Fruit fly (Drosophila melanogaster) whole organism, embryonic: ENCODE measurements around the gene Rpn11.
A peak's percentile ranks its signal among the peaks of the same experiment; 100 is the strongest.

Source experiments
- B-H2 ChIP-seq: fragments of 200-800 bp; sonication (Bioruptor generic); optimal IDR thresholded peaks from 2 replicates; lab custom pipeline; 2018; ENCODE audit warnings: missing biosample characterization, mild to moderate bottlenecking, missing genetic modification characterization
- C15 ChIP-seq: fragments of 200-800 bp; sonication (Bioruptor generic); IDR thresholded peaks from 3 replicates; pipeline ENCODE4 v1.3.6; 2022; ENCODE audit warnings: missing biosample characterization, missing genetic modification characterization
- CG11093 ChIP-seq: fragments of 200-800 bp; sonication (Bioruptor generic); IDR thresholded peaks from 3 replicates; pipeline ENCODE4 v1.3.6; 2022; ENCODE audit warnings: missing biosample characterization, missing genetic modification characterization
- CG12219 ChIP-seq: fragments of 200-800 bp; sonication (Bioruptor generic); optimal IDR thresholded peaks from 3 replicates; lab custom pipeline; 2018; ENCODE audit warnings: missing biosample characterization, mild to moderate bottlenecking, missing genetic modification characterization
- CG12299 ChIP-seq: fragments of 200-800 bp; sonication (Bioruptor generic); optimal IDR thresholded peaks from 2 replicates; lab custom pipeline; 2018; ENCODE audit warnings: missing biosample characterization, mild to moderate bottlenecking, missing genetic modification characterization
- CG13624 ChIP-seq: fragments of 200-800 bp; sonication (Bioruptor generic); optimal IDR thresholded peaks from 2 replicates; lab custom pipeline; 2016; ENCODE audit warnings: missing biosample characterization, missing genetic modification characterization
- CG13894 ChIP-seq: fragments of 200-800 bp; sonication (Bioruptor generic); optimal IDR thresholded peaks from 3 replicates; lab custom pipeline; 2018; ENCODE audit warnings: missing biosample characterization, mild to moderate bottlenecking, missing genetic modification characterization, moderate library complexity
- CG14014 ChIP-seq: fragments of 200-800 bp; sonication (Bioruptor generic); IDR thresholded peaks from 2 replicates; pipeline ENCODE4 v1.3.6; 2022; ENCODE audit warnings: missing biosample characterization, missing genetic modification characterization
- CG16815 ChIP-seq: fragments of 200-800 bp; sonication (Bioruptor generic); optimal IDR thresholded peaks from 3 replicates; lab custom pipeline; 2017; ENCODE audit warnings: missing biosample characterization, mild to moderate bottlenecking, missing genetic modification characterization
- CG17359 ChIP-seq: fragments of 200-800 bp; sonication (Bioruptor generic); optimal IDR thresholded peaks from 3 replicates; lab custom pipeline; 2018; ENCODE audit warnings: missing biosample characterization, mild to moderate bottlenecking, missing genetic modification characterization, moderate library complexity
- CG2889 ChIP-seq: fragments of 200-800 bp; sonication (Bioruptor generic); IDR thresholded peaks from 3 replicates; pipeline ENCODE4 v1.3.6; 2022; ENCODE audit warnings: missing biosample characterization, missing genetic modification characterization
- CG31365 ChIP-seq: fragments of 200-800 bp; sonication (Bioruptor generic); optimal IDR thresholded peaks from 2 replicates; lab custom pipeline; 2018; ENCODE audit warnings: missing biosample characterization, mild to moderate bottlenecking, missing genetic modification characterization
- CG34224 ChIP-seq: fragments of 200-800 bp; sonication (Bioruptor generic); IDR thresholded peaks from 3 replicates; pipeline ENCODE4 v1.3.6; 2022; ENCODE audit warnings: missing biosample characterization, missing genetic modification characterization; ENCODE audit not compliant: partially characterized antibody
- CG4360 ChIP-seq: fragments of 200-800 bp; sonication (Bioruptor generic); IDR thresholded peaks from 2 replicates; pipeline ENCODE4 v1.3.6; 2022; ENCODE audit warnings: missing biosample characterization, missing genetic modification characterization
- CG4617 ChIP-seq: fragments of 200-800 bp; sonication (Bioruptor generic); optimal IDR thresholded peaks from 3 replicates; lab custom pipeline; 2016; ENCODE audit warnings: missing biosample characterization, missing genetic modification characterization, borderline replicate concordance
- CG6683 ChIP-seq: fragments of 200-800 bp; sonication (Bioruptor generic); optimal IDR thresholded peaks from 2 replicates; lab custom pipeline; 2017; ENCODE audit warnings: missing biosample characterization, mild to moderate bottlenecking, missing genetic modification characterization, missing genetic modification reagents
- CG8924 ChIP-seq: fragments of 200-800 bp; optimal IDR thresholded peaks from 3 replicates; lab custom pipeline; 2019; ENCODE audit warnings: missing biosample characterization, mild to moderate bottlenecking, missing genetic modification characterization, moderate library complexity
- CG9215 ChIP-seq: fragments of 200-800 bp; sonication (Bioruptor generic); IDR thresholded peaks from 2 replicates; pipeline ENCODE4 v1.3.6; 2022; ENCODE audit warnings: missing biosample characterization, missing genetic modification characterization
- CG9437 ChIP-seq: fragments of 200-800 bp; sonication (Bioruptor generic); optimal IDR thresholded peaks from 2 replicates; lab custom pipeline; 2018; ENCODE audit warnings: missing biosample characterization, mild to moderate bottlenecking, missing genetic modification characterization
- Chrac-16 ChIP-seq: fragments of 200-800 bp; sonication (Bioruptor generic); optimal IDR thresholded peaks from 3 replicates; lab custom pipeline; 2016; ENCODE audit warnings: missing biosample characterization, missing genetic modification characterization
- Doc2 ChIP-seq: fragments of 200-800 bp; sonication (Bioruptor generic); IDR thresholded peaks from 2 replicates; pipeline ENCODE4 v1.3.6; 2022; ENCODE audit warnings: missing biosample characterization, missing genetic modification characterization
- Doc3 ChIP-seq: fragments of 200-800 bp; sonication (Bioruptor generic); IDR thresholded peaks from 3 replicates; pipeline ENCODE4 v1.3.6; 2022; ENCODE audit warnings: missing biosample characterization, missing genetic modification characterization; ENCODE audit not compliant: partially characterized antibody
- HHEX ChIP-seq: fragments of 200-800 bp; sonication (Bioruptor generic); optimal IDR thresholded peaks from 3 replicates; lab custom pipeline; 2017; ENCODE audit warnings: missing biosample characterization, mild to moderate bottlenecking, missing genetic modification characterization, missing genetic modification reagents
- Hand ChIP-seq: fragments of 200-800 bp; sonication (Bioruptor generic); optimal IDR thresholded peaks from 2 replicates; lab custom pipeline; 2017; ENCODE audit warnings: mild to moderate bottlenecking, missing biosample characterization, missing genetic modification reagents, missing genetic modification characterization
- Hmx ChIP-seq: fragments of 200-800 bp; sonication (Bioruptor generic); optimal IDR thresholded peaks from 2 replicates; lab custom pipeline; 2016; ENCODE audit warnings: missing biosample characterization, missing genetic modification characterization
- Lhr ChIP-seq: fragments of 200-800 bp; sonication (Bioruptor generic); optimal IDR thresholded peaks from 3 replicates; lab custom pipeline; 2017; ENCODE audit warnings: mild to moderate bottlenecking, missing biosample characterization, missing genetic modification reagents, missing genetic modification characterization
- Max ChIP-seq: fragments of 200-800 bp; sonication (Bioruptor generic); optimal IDR thresholded peaks from 2 replicates; lab custom pipeline; 2016; ENCODE audit warnings: missing biosample characterization, mild to moderate bottlenecking, missing genetic modification characterization
- Rx ChIP-seq: fragments of 200-800 bp; sonication (Bioruptor generic); IDR thresholded peaks from 2 replicates; pipeline ENCODE4 v1.3.6; 2022; ENCODE audit warnings: missing biosample characterization, missing genetic modification characterization
- Stat92E ChIP-seq, 3 experiments: fragments of >200 bp in 2 of 3; fragments of 200-800 bp in 1 of 3; sonication (Bioruptor generic) in 1 of 3; optimal IDR thresholded peaks; 2 replicates each; lab custom pipeline; 2017 to 2019; ENCODE audit warnings: missing biosample characterization in 3 of 3, missing genetic modification characterization in 3 of 3, mild to moderate bottlenecking in 1 of 3, moderate library complexity in 1 of 3
- Taf1 ChIP-seq: fragments of 200-800 bp; sonication (Bioruptor generic); IDR thresholded peaks from 2 replicates; pipeline ENCODE4 v1.3.6; 2022; ENCODE audit warnings: missing biosample characterization, missing genetic modification characterization
- ab ChIP-seq: fragments of 200-800 bp; sonication (Bioruptor generic); optimal IDR thresholded peaks from 2 replicates; lab custom pipeline; 2016; ENCODE audit warnings: missing biosample characterization, missing genetic modification characterization
- cad ChIP-seq: fragments of >200 bp; optimal IDR thresholded peaks from 2 replicates; lab custom pipeline; 2017; ENCODE audit warnings: missing biosample characterization, missing genetic modification characterization
- crc ChIP-seq: fragments of 200-800 bp; sonication (Bioruptor generic); optimal IDR thresholded peaks from 2 replicates; lab custom pipeline; 2016; ENCODE audit warnings: missing biosample characterization, missing genetic modification characterization
- dan ChIP-seq: fragments of 200-800 bp; sonication (Bioruptor generic); IDR thresholded peaks from 2 replicates; pipeline ENCODE4 v1.3.6; 2022; ENCODE audit warnings: missing biosample characterization, missing genetic modification characterization
- dati ChIP-seq: fragments of 200-800 bp; sonication (Bioruptor generic); IDR thresholded peaks from 2 replicates; pipeline ENCODE4 v1.3.6; 2022; ENCODE audit warnings: missing biosample characterization, missing genetic modification characterization
- dmrt11E ChIP-seq: fragments of 200-800 bp; sonication (Bioruptor generic); optimal IDR thresholded peaks from 3 replicates; lab custom pipeline; 2018; ENCODE audit warnings: missing biosample characterization, mild to moderate bottlenecking, missing genetic modification characterization, moderate library complexity
- emc ChIP-seq: fragments of 200-800 bp; sonication (Bioruptor generic); optimal IDR thresholded peaks from 2 replicates; lab custom pipeline; 2016; ENCODE audit warnings: missing biosample characterization, missing genetic modification characterization
- gcm ChIP-seq: fragments of 200-800 bp; sonication (Bioruptor generic); optimal IDR thresholded peaks from 2 replicates; lab custom pipeline; 2019; ENCODE audit warnings: missing biosample characterization, mild to moderate bottlenecking, missing genetic modification characterization, moderate library complexity
- gfzf ChIP-seq: fragments of 200-800 bp; sonication (Bioruptor generic); optimal IDR thresholded peaks from 2 replicates; lab custom pipeline; 2016; ENCODE audit warnings: missing biosample characterization, mild to moderate bottlenecking, missing genetic modification characterization, moderate library complexity
- gt ChIP-seq: fragments of 200-800 bp; sonication (Bioruptor generic); IDR thresholded peaks from 2 replicates; pipeline ENCODE4 v1.3.6; 2022; ENCODE audit warnings: missing biosample characterization, missing genetic modification characterization
- hkb ChIP-seq, 2 experiments: fragments of 200-800 bp in 1 of 2; fragments of >200 bp in 1 of 2; sonication (Bioruptor generic) in 1 of 2; IDR thresholded peaks in 1 of 2; optimal IDR thresholded peaks in 1 of 2; 2 replicates each; pipeline versions ENCODE4 v1.3.6 to Lab custom; 2017 to 2022; ENCODE audit warnings: missing biosample characterization in 1 of 2, missing genetic modification characterization in 1 of 2
- kay ChIP-seq: fragments of 200-800 bp; sonication (Bioruptor generic); optimal IDR thresholded peaks from 2 replicates; lab custom pipeline; 2016; ENCODE audit warnings: missing biosample characterization, missing genetic modification characterization
- onecut ChIP-seq: fragments of 200-800 bp; sonication (Bioruptor generic); IDR thresholded peaks from 2 replicates; pipeline ENCODE4 v1.3.6; 2022; ENCODE audit warnings: missing biosample characterization, missing genetic modification characterization
- pan ChIP-seq, 4 experiments: fragments of >200 bp in 3 of 4; fragments of 200-800 bp in 1 of 4; sonication (Bioruptor generic) in 1 of 4; optimal IDR thresholded peaks in 3 of 4; IDR thresholded peaks in 1 of 4; 2 replicates each; pipeline versions ENCODE4 v1.3.6 to Lab custom; 2017 to 2022; ENCODE audit warnings: missing biosample characterization in 2 of 4, missing genetic modification characterization in 2 of 4, mixed read lengths in 1 of 4
- sens ChIP-seq: fragments of 200-800 bp; sonication (Bioruptor generic); peaks from one replicate; lab custom pipeline; 2016; ENCODE audit warnings: missing biosample characterization, missing genetic modification characterization
- sisA ChIP-seq: fragments of 200-800 bp; sonication (Bioruptor generic); IDR thresholded peaks from 2 replicates; pipeline ENCODE4 v1.3.6; 2022; ENCODE audit warnings: missing biosample characterization, missing genetic modification characterization
- vnd ChIP-seq: fragments of 200-800 bp; sonication (Bioruptor generic); IDR thresholded peaks from 3 replicates; pipeline ENCODE4 v1.3.6; 2022; ENCODE audit warnings: missing biosample characterization, missing genetic modification characterization; ENCODE audit not compliant: partially characterized antibody
- wek ChIP-seq: fragments of 200-800 bp; sonication (Bioruptor generic); optimal IDR thresholded peaks from 3 replicates; lab custom pipeline; 2018; ENCODE audit warnings: missing biosample characterization, mild to moderate bottlenecking, missing genetic modification characterization, moderate library complexity

The Rpn11 gene

dm6 chr2L:5086905-5087522, 27.4 kb upstream of the Rpn11 start (continued):
- peak; percentile 43 for TF ChIP-seq crc
- peak; percentile 27; the same call in 1 of the 2 replicates for TF ChIP-seq CG9215 (GFP tag; lab: Robert Waterston, UW)
- TF ChIP-seq onecut (GFP tag; lab: Robert Waterston, UW), result peak; percentile 61
- peak; percentile 65 for TF ChIP-seq Hand (GFP tag; lab: Kevin White, UChicago)
- TF ChIP-seq CG13624, result peak; percentile 60
- peak; percentile 64 for TF ChIP-seq CG14014 (GFP tag; lab: Robert Waterston, UW)
- peak; percentile 62 for TF ChIP-seq dmrt11E
- TF ChIP-seq Doc2, result no peak
- TF ChIP-seq CG17359 (tag; lab: Kevin White, UChicago), result peak; percentile 87
- TF ChIP-seq Chrac-16 (GFP tag; lab: Kevin White, UChicago), result peak; percentile 42
- peak; percentile 49 for TF ChIP-seq CG4617 (GFP tag; lab: Kevin White, UChicago)
- TF ChIP-seq dati (GFP tag; lab: Robert Waterston, UW), result no peak
- TF ChIP-seq CG34224 (GFP tag; lab: Robert Waterston, UW), result no peak
- peak; percentile 46 for TF ChIP-seq emc
- no peak for TF ChIP-seq Taf1 (GFP tag; lab: Robert Waterston, UW)
- TF ChIP-seq cad (GFP tag; lab: Kevin White, UChicago), result no peak
- no peak for TF ChIP-seq Doc3 (GFP tag; lab: Robert Waterston, UW)
- no peak for TF ChIP-seq Lhr (GFP tag; lab: Kevin White, UChicago)
- no peak for TF ChIP-seq Hmx (GFP tag; lab: Kevin White, UChicago)
- peak; percentile 76 for TF ChIP-seq CG9437 (GFP tag; lab: Kevin White, UChicago)
- TF ChIP-seq sens (GFP tag; lab: Kevin White, UChicago), result peak; percentile 94
- peak; percentile 59 for TF ChIP-seq wek (GFP tag; lab: Kevin White, UChicago)
- TF ChIP-seq gfzf (GFP tag; lab: Kevin White, UChicago), result no peak
- TF ChIP-seq CG12219 (GFP tag; lab: Kevin White, UChicago), result peak; percentile 79
- peak; percentile 58 for TF ChIP-seq kay (GFP tag; lab: Kevin White, UChicago)
- TF ChIP-seq HHEX (GFP tag; lab: Kevin White, UChicago), result peak; percentile 76
- peak; percentile 57 for TF ChIP-seq sisA (GFP tag; lab: Robert Waterston, UW)
- TF ChIP-seq gcm (GFP tag; lab: Kevin White, UChicago), result peak; percentile 83
- 0 out of 3 replicates have a peak, but pooled peaks have one; percentile 25 for TF ChIP-seq CG11093 (GFP tag; lab: Robert Waterston, UW)
- TF ChIP-seq ab (GFP tag; lab: Kevin White, UChicago), result peak; percentile 32
- TF ChIP-seq Stat92E (GFP tag; optimal IDR thresholded peaks at IDR 0.05; lab: Kevin White, UChicago), result no peak
- peak; percentile 70 for TF ChIP-seq CG12299 (tag; lab: Kevin White, UChicago)
- no peak for TF ChIP-seq dan (GFP tag; lab: Robert Waterston, UW)
- TF ChIP-seq CG8924 (tag; lab: Kevin White, UChicago), result peak; percentile 86
- peak; percentile 49 for TF ChIP-seq CG31365 (tag; lab: Kevin White, UChicago)
- peak; percentile 62 for TF ChIP-seq Rx (GFP tag; lab: Robert Waterston, UW)
- TF ChIP-seq CG2889 (GFP tag; lab: Robert Waterston, UW), result 0 out of 3 replicates have a peak, but pooled peaks have one; percentile 17
- no peak for TF ChIP-seq vnd (GFP tag; lab: Robert Waterston, UW)
- TF ChIP-seq Max (GFP tag; lab: Kevin White, UChicago), result peak; percentile 79
- no peak for TF ChIP-seq C15 (GFP tag; lab: Robert Waterston, UW)
- peak; percentile 52 for TF ChIP-seq CG16815 (GFP tag; lab: Kevin White, UChicago)
- no peak for TF ChIP-seq B-H2
- no peak for TF ChIP-seq hkb (optimal IDR thresholded peaks at IDR 0.05; lab: Kevin White, UChicago)
- TF ChIP-seq hkb (GFP tag; IDR thresholded peaks at IDR 0.05; lab: Robert Waterston, UW), result peak; percentile 79
- peak; percentile 4 for TF ChIP-seq CG13894 (tag; lab: Kevin White, UChicago)
- TF ChIP-seq gt (GFP tag; lab: Robert Waterston, UW), result no peak
- peak; percentile 57 for TF ChIP-seq CG6683 (GFP tag; lab: Kevin White, UChicago)
- 0 out of 2 replicates have a peak, but pooled peaks have one; percentile 19 for TF ChIP-seq CG4360 (GFP tag; lab: Robert Waterston, UW)
- no peak for TF ChIP-seq pan (optimal IDR thresholded peaks at IDR 0.05; lab: Kevin White, UChicago)
- peak in 1 of 2 experiments; percentile 59 for TF ChIP-seq pan (GFP tag; optimal IDR thresholded peaks at IDR 0.05 in 1 of 2, IDR thresholded peaks at IDR 0.05 in 1 of 2)
